Worm (Caenorhabditis elegans) whole organism, mixed stage, embryonic: ENCODE measurements around the gene fshr-1.

Source experiments
- elt-3 ChIP-seq: fragments of 150-350 bp; optimal IDR thresholded peaks from 2 replicates; lab custom pipeline; 2014; ENCODE audit warnings: missing biosample characterization, missing genetic modification characterization
- flh-1 ChIP-seq: fragments of 200-800 bp; sonication (Bioruptor generic); optimal IDR thresholded peaks from 2 replicates; lab custom pipeline; 2018; ENCODE audit warnings: mild to moderate bottlenecking, missing genetic modification characterization, moderate library complexity, missing compliant biosample characterization
- lsy-2 ChIP-seq: fragments of 150-350 bp; optimal IDR thresholded peaks from 2 replicates; lab custom pipeline; 2014; ENCODE audit warnings: missing biosample characterization, missing genetic modification characterization
- mep-1 ChIP-seq: fragments of 150-350 bp; optimal IDR thresholded peaks from 2 replicates; lab custom pipeline; 2017; ENCODE audit warnings: missing biosample characterization, missing genetic modification reagents, missing genetic modification characterization, inconsistent platforms
- nhr-76 ChIP-seq: sonication (generic microtip); optimal IDR thresholded peaks from 2 replicates; lab custom pipeline; 2017; ENCODE audit warnings: missing biosample characterization, missing genetic modification characterization
- unc-62 ChIP-seq: fragments of 150-350 bp; optimal IDR thresholded peaks from 2 replicates; lab custom pipeline; 2014; ENCODE audit warnings: missing biosample characterization, missing genetic modification reagents, missing genetic modification characterization

DNA sequence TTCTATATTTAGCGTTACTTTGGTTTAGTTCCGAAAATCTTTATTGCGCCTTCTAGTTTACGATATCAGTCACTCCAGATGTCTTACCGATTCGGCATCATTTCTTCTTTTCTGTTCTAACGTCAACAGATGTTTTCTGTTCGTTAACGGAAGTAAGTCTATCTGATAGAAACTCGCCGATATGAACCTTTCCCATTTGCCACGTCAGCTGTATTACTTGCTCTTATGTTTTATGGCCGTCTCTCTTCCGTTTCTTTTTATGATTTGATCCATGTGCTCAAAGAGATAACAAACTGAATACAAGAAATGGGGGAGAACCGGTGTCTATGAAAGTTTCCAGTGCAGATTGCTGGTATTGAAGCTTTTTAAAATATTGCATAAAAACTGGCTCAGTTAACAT lies 10.2 kb upstream of the fshr-1 start, which contains the start of gene srab-26:
- TF ChIP-seq flh-1 (GFP tag; lab: Kevin White, UChicago) (no peak), mep-1 (tag; lab: Kevin White, UChicago) (no peak), unc-62 (no peak), elt-3 (tag; lab: Kevin White, UChicago) (no peak), lsy-2 (tag; lab: Kevin White, UChicago) (no peak), nhr-76 (tag; lab: Kevin White, UChicago) (no peak)
